Fruit fly (Drosophila melanogaster): ENCODE data around the gene Polr2M.

DNA sequence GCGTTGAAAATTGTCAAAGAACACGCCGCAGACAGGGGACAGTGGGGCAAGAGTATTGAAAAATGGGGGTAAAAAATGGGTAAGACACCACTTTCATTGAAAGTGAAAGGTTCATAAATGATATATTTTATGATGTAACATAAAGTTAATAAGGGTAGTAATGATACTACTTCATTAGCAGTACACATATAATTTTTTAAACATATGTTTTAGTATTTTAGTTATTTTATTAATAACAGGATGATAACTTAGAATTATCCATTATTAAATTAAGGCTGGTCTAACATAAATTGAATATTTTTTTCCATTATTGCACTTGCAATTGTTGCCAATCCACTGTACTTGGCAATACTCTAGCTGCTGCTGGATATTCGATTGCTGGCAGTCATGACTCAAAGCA is 44.8 kb downstream of the Polr2M start:
- TF ChIP-seq cyc (GFP tag; optimal IDR thresholded peaks at IDR 0.05) (no peak), CG32006 (GFP tag; optimal IDR thresholded peaks at IDR 0.05) (peak; percentile 90), OdsH (GFP tag; optimal IDR thresholded peaks at IDR 0.05) (peak; percentile 71), fd59A (GFP tag; optimal IDR thresholded peaks at IDR 0.05) (peak; percentile 51), pdm3 (GFP tag; optimal IDR thresholded peaks at IDR 0.05) (peak; percentile 37), CG8119 (GFP tag; IDR thresholded peaks at IDR 0.05) (peak; percentile 90)
